Fruit fly (Drosophila melanogaster) whole organism, pupa: ENCODE results near the gene CG10943.

ENCODE experiments used
- CG14655 ChIP-seq: fragments of 200-800 bp; sonication (Bioruptor generic); optimal IDR thresholded peaks from 3 replicates; lab custom pipeline; 2017; ENCODE audit warnings: mild to moderate bottlenecking, missing biosample characterization, missing genetic modification reagents, missing genetic modification characterization
- CG15710 ChIP-seq: fragments of 200-800 bp; sonication (Bioruptor generic); optimal IDR thresholded peaks from 2 replicates; lab custom pipeline; 2018; ENCODE audit warnings: missing biosample characterization, mild to moderate bottlenecking, missing genetic modification characterization, moderate library complexity
- CG17806 ChIP-seq: fragments of 200-800 bp; sonication (Bioruptor generic); optimal IDR thresholded peaks from 2 replicates; lab custom pipeline; 2018; ENCODE audit warnings: missing biosample characterization, mild to moderate bottlenecking, missing genetic modification characterization, moderate library complexity
- CG32121 ChIP-seq: fragments of 200-800 bp; sonication (Bioruptor generic); IDR thresholded peaks from 2 replicates; pipeline ENCODE4 v1.3.6; 2022; ENCODE audit warnings: missing biosample characterization, missing genetic modification characterization
- CG34367 ChIP-seq: fragments of 200-800 bp; sonication (Bioruptor generic); optimal IDR thresholded peaks from 2 replicates; lab custom pipeline; 2018; ENCODE audit warnings: missing biosample characterization, mild to moderate bottlenecking, missing genetic modification characterization
- CG8159 ChIP-seq: fragments of 200-800 bp; sonication (Bioruptor generic); optimal IDR thresholded peaks from 3 replicates; lab custom pipeline; 2018; ENCODE audit warnings: missing biosample characterization, mild to moderate bottlenecking, missing genetic modification characterization, moderate library complexity
- CG9948 ChIP-seq: fragments of 200-800 bp; sonication (Bioruptor generic); optimal IDR thresholded peaks from 2 replicates; lab custom pipeline; 2018; ENCODE audit warnings: missing biosample characterization, mild to moderate bottlenecking, missing genetic modification characterization, moderate library complexity
- EcR ChIP-seq: fragments of 200-800 bp; sonication (Bioruptor generic); optimal IDR thresholded peaks from 3 replicates; lab custom pipeline; 2019; ENCODE audit warnings: missing biosample characterization, missing genetic modification characterization, mild to moderate bottlenecking, moderate library complexity, missing genetic modification reagents
- fd96Ca ChIP-seq: fragments of 200-800 bp; sonication (Bioruptor generic); IDR thresholded peaks from 3 replicates; pipeline ENCODE4 v1.3.6; 2022; ENCODE audit warnings: missing biosample characterization, missing genetic modification characterization

- TF ChIP-seq CG34367 (tag; lab: Kevin White, UChicago) (no peak), CG8159 (tag; lab: Kevin White, UChicago) (no peak), fd96Ca (GFP tag; lab: Robert Waterston, UW) (no peak), CG9948 (no peak), EcR (no peak), CG32121 (GFP tag; lab: Robert Waterston, UW) (no peak), CG17806 (tag; lab: Kevin White, UChicago) (no peak), CG15710 (tag; lab: Kevin White, UChicago) (no peak), CG14655 (no peak)
Measured at dm6 chr3L:12892485-12893173, 29.9 kb upstream of the CG10943 start, which contains the start of gene CG14118.
